Fruit fly (Drosophila melanogaster): Measurements from ENCODE around the gene Mal-B2.

- TF ChIP-seq CG8301 (tag; optimal IDR thresholded peaks at IDR 0.05) (no peak), CG9948 (tag; optimal IDR thresholded peaks at IDR 0.05) (no peak), CG8159 (tag; optimal IDR thresholded peaks at IDR 0.05) (no peak), CG34367 (tag; optimal IDR thresholded peaks at IDR 0.05) (no peak), rn (GFP tag; IDR thresholded peaks at IDR 0.05) (no peak), EcR (GFP tag; optimal IDR thresholded peaks at IDR 0.05) (no peak), CG13204 (GFP tag; optimal IDR thresholded peaks at IDR 0.05) (no peak), gl (tag; optimal IDR thresholded peaks at IDR 0.05) (no peak), CG4496 (GFP tag; IDR thresholded peaks at IDR 0.05) (no peak), CG15710 (tag; optimal IDR thresholded peaks at IDR 0.05) (no peak), Pif1A (GFP tag; optimal IDR thresholded peaks at IDR 0.05) (no peak), CG10348 (GFP tag; IDR thresholded peaks at IDR 0.05) (no peak)
Measured at dm6 chr2L:11829277-11829676, 20.5 kb upstream of the Mal-B2 start, which contains the start of gene esc.
